Fruit fly (Drosophila melanogaster) whole organism, prepupa: ENCODE results near the gene sing.

Source experiments
- CG10631 ChIP-seq: fragments of 200-800 bp; sonication (Bioruptor generic); optimal IDR thresholded peaks from 2 replicates; lab custom pipeline; 2016; ENCODE audit warnings: missing biosample characterization, missing genetic modification characterization
- CG11762 ChIP-seq: fragments of 200-800 bp; sonication (Bioruptor generic); optimal IDR thresholded peaks from 3 replicates; lab custom pipeline; 2016; ENCODE audit warnings: missing biosample characterization, missing genetic modification characterization; ENCODE audit not compliant: insufficient read depth
- CG11902 ChIP-seq: fragments of 200-800 bp; sonication (Bioruptor generic); optimal IDR thresholded peaks from 3 replicates; lab custom pipeline; 2016; ENCODE audit warnings: missing biosample characterization, missing genetic modification characterization
- CG15336 ChIP-seq: fragments of 200-800 bp; sonication (Bioruptor generic); IDR thresholded peaks from 2 replicates; pipeline ENCODE4 v1.3.6; 2022; ENCODE audit warnings: missing biosample characterization, missing genetic modification characterization
- CG16779 ChIP-seq: fragments of 200-800 bp; sonication (Bioruptor generic); optimal IDR thresholded peaks from 3 replicates; lab custom pipeline; 2017; ENCODE audit warnings: missing biosample characterization, mild to moderate bottlenecking, missing genetic modification characterization
- CG3032 ChIP-seq: fragments of 200-800 bp; optimal IDR thresholded peaks from 2 replicates; lab custom pipeline; 2019; ENCODE audit warnings: missing biosample characterization, mild to moderate bottlenecking, missing genetic modification characterization, moderate library complexity
- CG31627 ChIP-seq: fragments of 200-800 bp; sonication (Bioruptor generic); optimal IDR thresholded peaks from 3 replicates; lab custom pipeline; 2016; ENCODE audit warnings: missing biosample characterization, missing genetic modification characterization
- CG32006 ChIP-seq: fragments of 200-800 bp; sonication (Bioruptor generic); optimal IDR thresholded peaks from 3 replicates; lab custom pipeline; 2017; ENCODE audit warnings: missing biosample characterization, mild to moderate bottlenecking, missing genetic modification characterization
- CG3919 ChIP-seq: fragments of 200-800 bp; sonication (Bioruptor generic); optimal IDR thresholded peaks from 3 replicates; lab custom pipeline; 2016; ENCODE audit warnings: missing biosample characterization, missing genetic modification characterization
- CG4318 ChIP-seq: fragments of 200-800 bp; sonication (Bioruptor generic); optimal IDR thresholded peaks from 3 replicates; lab custom pipeline; 2017; ENCODE audit warnings: missing biosample characterization, mild to moderate bottlenecking, missing genetic modification characterization
- CG6163 ChIP-seq: fragments of 200-800 bp; sonication (Bioruptor generic); IDR thresholded peaks from 3 replicates; pipeline ENCODE4 v1.3.6; 2022; ENCODE audit warnings: missing biosample characterization, missing genetic modification characterization
- CG6276 ChIP-seq: fragments of 200-800 bp; sonication (Bioruptor generic); optimal IDR thresholded peaks from 2 replicates; lab custom pipeline; 2017; ENCODE audit warnings: missing biosample characterization, mild to moderate bottlenecking, missing genetic modification characterization
- CG6792 ChIP-seq: fragments of 200-800 bp; sonication (Bioruptor generic); optimal IDR thresholded peaks from 3 replicates; lab custom pipeline; 2016; ENCODE audit warnings: missing biosample characterization, missing genetic modification characterization
- CG6808 ChIP-seq: fragments of 200-800 bp; sonication (Bioruptor generic); optimal IDR thresholded peaks from 3 replicates; lab custom pipeline; 2017; ENCODE audit warnings: missing biosample characterization, missing genetic modification characterization, mild to moderate bottlenecking, moderate library complexity, missing genetic modification reagents
- CG8119 ChIP-seq: fragments of 200-800 bp; sonication (Bioruptor generic); IDR thresholded peaks from 3 replicates; pipeline ENCODE4 v1.3.6; 2022; ENCODE audit warnings: missing biosample characterization, missing genetic modification characterization
- CG8319 ChIP-seq: fragments of 200-800 bp; sonication (Bioruptor generic); optimal IDR thresholded peaks from 3 replicates; lab custom pipeline; 2016; ENCODE audit warnings: missing biosample characterization, missing genetic modification characterization
- Eip75B ChIP-seq: fragments of 200-800 bp; sonication (Bioruptor generic); optimal IDR thresholded peaks from 3 replicates; lab custom pipeline; 2016; ENCODE audit warnings: missing biosample characterization, missing genetic modification characterization
- Eip78C ChIP-seq: fragments of 200-800 bp; sonication (Bioruptor generic); peaks from one replicate; lab custom pipeline; 2016; ENCODE audit warnings: missing biosample characterization, missing genetic modification characterization
- Ets21C ChIP-seq: fragments of 200-800 bp; sonication (Bioruptor generic); optimal IDR thresholded peaks from 3 replicates; lab custom pipeline; 2016; ENCODE audit warnings: missing biosample characterization, missing genetic modification characterization
- Ets96B ChIP-seq: fragments of 200-800 bp; optimal IDR thresholded peaks from 2 replicates; lab custom pipeline; 2019; ENCODE audit warnings: missing biosample characterization, mild to moderate bottlenecking, missing genetic modification characterization, moderate library complexity
- Gug ChIP-seq: fragments of 200-800 bp; sonication (Bioruptor generic); IDR thresholded peaks from 2 replicates; pipeline ENCODE4 v1.3.6; 2022; ENCODE audit warnings: missing biosample characterization, missing genetic modification characterization
- Hr39 ChIP-seq: fragments of 200-800 bp; sonication (Bioruptor generic); optimal IDR thresholded peaks from 2 replicates; lab custom pipeline; 2016; ENCODE audit warnings: missing biosample characterization, missing genetic modification characterization
- Hr4 ChIP-seq: fragments of 200-800 bp; sonication (Bioruptor generic); optimal IDR thresholded peaks from 3 replicates; lab custom pipeline; 2016; ENCODE audit warnings: missing biosample characterization, missing genetic modification characterization
- Lpt ChIP-seq: fragments of 200-800 bp; sonication (Bioruptor generic); optimal IDR thresholded peaks from 3 replicates; lab custom pipeline; 2016; ENCODE audit warnings: missing biosample characterization, missing genetic modification characterization
- Met ChIP-seq: fragments of 200-800 bp; sonication (Bioruptor generic); optimal IDR thresholded peaks from 3 replicates; lab custom pipeline; 2016; ENCODE audit warnings: missing biosample characterization, missing genetic modification characterization
- OdsH ChIP-seq: fragments of 200-800 bp; sonication (Bioruptor generic); optimal IDR thresholded peaks from 3 replicates; lab custom pipeline; 2016; ENCODE audit warnings: missing biosample characterization, missing genetic modification characterization
- Sox14 ChIP-seq: fragments of 200-800 bp; sonication (Bioruptor generic); optimal IDR thresholded peaks from 3 replicates; lab custom pipeline; 2016; ENCODE audit warnings: missing biosample characterization, missing genetic modification characterization
- Sox15 ChIP-seq: fragments of 200-800 bp; sonication (Bioruptor generic); optimal IDR thresholded peaks from 3 replicates; lab custom pipeline; 2016; ENCODE audit warnings: missing biosample characterization, missing genetic modification characterization
- achi ChIP-seq: fragments of 200-800 bp; sonication (Bioruptor generic); optimal IDR thresholded peaks from 3 replicates; lab custom pipeline; 2016; ENCODE audit warnings: missing biosample characterization, missing genetic modification characterization
- acj6 ChIP-seq: fragments of 200-800 bp; sonication (Bioruptor generic); optimal IDR thresholded peaks from 3 replicates; lab custom pipeline; 2016; ENCODE audit warnings: missing biosample characterization, missing genetic modification characterization
- dac ChIP-seq: fragments of 200-800 bp; sonication (Bioruptor generic); optimal IDR thresholded peaks from 2 replicates; lab custom pipeline; 2017; ENCODE audit warnings: missing biosample characterization, mild to moderate bottlenecking, missing genetic modification characterization
- dsx ChIP-seq: fragments of 200-800 bp; optimal IDR thresholded peaks from 3 replicates; lab custom pipeline; 2019; ENCODE audit warnings: missing biosample characterization, mild to moderate bottlenecking, missing genetic modification characterization, moderate library complexity; ENCODE audit not compliant: poor library complexity, severe bottlenecking
- eg ChIP-seq: fragments of 200-800 bp; sonication (Bioruptor generic); IDR thresholded peaks from 3 replicates; pipeline ENCODE4 v1.3.6; 2022; ENCODE audit warnings: missing biosample characterization, missing genetic modification characterization
- esn ChIP-seq: fragments of 200-800 bp; sonication (Bioruptor generic); optimal IDR thresholded peaks from 2 replicates; lab custom pipeline; 2016; ENCODE audit warnings: missing biosample characterization, mild to moderate bottlenecking, missing genetic modification characterization, moderate library complexity
- fd59A ChIP-seq: fragments of 200-800 bp; sonication (Bioruptor generic); optimal IDR thresholded peaks from 2 replicates; lab custom pipeline; 2017; ENCODE audit warnings: missing biosample characterization, mild to moderate bottlenecking, missing genetic modification characterization, missing genetic modification reagents
- fd85E ChIP-seq: fragments of 200-800 bp; sonication (Bioruptor generic); optimal IDR thresholded peaks from 3 replicates; lab custom pipeline; 2016; ENCODE audit warnings: missing biosample characterization, missing genetic modification characterization
- fkh ChIP-seq: fragments of 200-800 bp; sonication (Bioruptor generic); optimal IDR thresholded peaks from 3 replicates; lab custom pipeline; 2017; ENCODE audit warnings: missing biosample characterization, mild to moderate bottlenecking, missing genetic modification characterization, moderate library complexity
- net ChIP-seq: fragments of 200-800 bp; sonication (Bioruptor generic); optimal IDR thresholded peaks from 3 replicates; lab custom pipeline; 2016; ENCODE audit warnings: missing biosample characterization, missing genetic modification characterization
- pdm3 ChIP-seq: fragments of 200-800 bp; sonication (Bioruptor generic); optimal IDR thresholded peaks from 3 replicates; lab custom pipeline; 2016; ENCODE audit warnings: missing biosample characterization, missing genetic modification characterization
- salr ChIP-seq, 2 experiments: fragments of 200-800 bp; sonication (Bioruptor generic); optimal IDR thresholded peaks; 3 replicates each; lab custom pipeline; 2016 to 2018; ENCODE audit warnings: missing biosample characterization in 2 of 2, missing genetic modification characterization in 2 of 2, mild to moderate bottlenecking in 1 of 2
- spab ChIP-seq: fragments of 200-800 bp; sonication (Bioruptor generic); optimal IDR thresholded peaks from 2 replicates; lab custom pipeline; 2017; ENCODE audit warnings: missing biosample characterization, mild to moderate bottlenecking, missing genetic modification characterization, missing genetic modification reagents
- svp ChIP-seq: fragments of 200-800 bp; sonication (Bioruptor generic); peaks from one replicate; lab custom pipeline; 2016; ENCODE audit warnings: missing biosample characterization, missing genetic modification characterization
- topi ChIP-seq: fragments of 200-800 bp; sonication (Bioruptor generic); optimal IDR thresholded peaks from 3 replicates; lab custom pipeline; 2016; ENCODE audit warnings: missing biosample characterization, missing genetic modification characterization

Gene sing

dm6 chrX:16689966-16690365, 10.9 kb downstream of the sing start:
- TF ChIP-seq Eip78C (GFP tag; lab: Kevin White, UChicago) (peak; percentile 37), fkh (GFP tag; lab: Kevin White, UChicago) (no peak), CG6163 (GFP tag; lab: Robert Waterston, UW) (0 out of 3 replicates have a peak, but pooled peaks have one; percentile 6), CG8119 (peak; percentile 51; the same call in 1 of the 3 replicates), Ets96B (tag; lab: Kevin White, UChicago) (peak; percentile 10), svp (GFP tag; lab: Kevin White, UChicago) (peak; percentile 9), fd59A (GFP tag; lab: Kevin White, UChicago) (no peak), CG3032 (tag; lab: Kevin White, UChicago) (peak; percentile 5), dsx (GFP tag; lab: Kevin White, UChicago) (peak; percentile 30)

- TF ChIP-seq CG10631 (GFP tag; lab: Kevin White, UChicago), result peak; percentile 36
- TF ChIP-seq pdm3 (GFP tag; lab: Kevin White, UChicago), result peak; percentile 43
- TF ChIP-seq Lpt (GFP tag; lab: Kevin White, UChicago), result peak; percentile 17
- peak; percentile 16; the same call in 1 of the 2 replicates for TF ChIP-seq Gug
- peak; percentile 47 for TF ChIP-seq CG3919 (GFP tag; lab: Kevin White, UChicago)
- TF ChIP-seq Ets21C (GFP tag; lab: Kevin White, UChicago), result no peak
- peak; percentile 21 for TF ChIP-seq acj6 (GFP tag; lab: Kevin White, UChicago)
- peak; percentile 13 for TF ChIP-seq CG6808 (GFP tag; lab: Kevin White, UChicago)
- peak; percentile 25 for TF ChIP-seq Eip75B (GFP tag; lab: Kevin White, UChicago)
- no peak for TF ChIP-seq CG31627
- peak; percentile 72 for TF ChIP-seq Eip78C (GFP tag; lab: Kevin White, UChicago)
- TF ChIP-seq CG6792, result no peak
- TF ChIP-seq Sox14 (GFP tag; lab: Kevin White, UChicago), result peak; percentile 33
- TF ChIP-seq OdsH (GFP tag; lab: Kevin White, UChicago), result peak; percentile 15
- peak; percentile 48; the same call in 1 of the 2 replicates for TF ChIP-seq CG15336 (GFP tag; lab: Robert Waterston, UW)
- TF ChIP-seq Hr4 (GFP tag; lab: Kevin White, UChicago), result peak; percentile 24
- peak; percentile 39 for TF ChIP-seq Ets96B (tag; lab: Kevin White, UChicago)
- TF ChIP-seq CG8319 (GFP tag; lab: Kevin White, UChicago), result no peak
- peak; percentile 49; the same call in 1 of the 3 replicates for TF ChIP-seq CG6163 (GFP tag; lab: Robert Waterston, UW)
- TF ChIP-seq CG32006 (GFP tag; lab: Kevin White, UChicago), result peak; percentile 17
- peak; percentile 6 for TF ChIP-seq fd59A (GFP tag; lab: Kevin White, UChicago)
- TF ChIP-seq salr (GFP tag; optimal IDR thresholded peaks at IDR 0.05; lab: Kevin White, UChicago), result no peak
- TF ChIP-seq achi, result peak; percentile 44
- TF ChIP-seq CG3032 (tag; lab: Kevin White, UChicago), result no peak
Observed at dm6 chrX:16690499-16690898, 11.4 kb downstream of the sing start.

- peak; percentile 78 for TF ChIP-seq acj6 (GFP tag; lab: Kevin White, UChicago)
- peak; percentile 51 for TF ChIP-seq CG11902
- peak; percentile 34 for TF ChIP-seq spab
- TF ChIP-seq Met (GFP tag; lab: Kevin White, UChicago), result peak; percentile 58
- TF ChIP-seq salr (GFP tag; optimal IDR thresholded peaks at IDR 0.05; lab: Kevin White, UChicago), result peak; percentile 33 to 70
- peak; percentile 68 for TF ChIP-seq dac
- peak; percentile 86 for TF ChIP-seq Gug
- peak; percentile 41 for TF ChIP-seq CG11762 (GFP tag; lab: Kevin White, UChicago)
- TF ChIP-seq CG3032 (tag; lab: Kevin White, UChicago), result peak; percentile 55
- TF ChIP-seq CG6163 (GFP tag; lab: Robert Waterston, UW), result peak; percentile 87
- peak; percentile 53 for TF ChIP-seq Ets96B (tag; lab: Kevin White, UChicago)
- peak; percentile 57 for TF ChIP-seq svp (GFP tag; lab: Kevin White, UChicago)
- peak; percentile 51 for TF ChIP-seq CG16779 (tag; lab: Kevin White, UChicago)
- TF ChIP-seq eg (GFP tag; lab: Robert Waterston, UW), result peak; percentile 94
- peak; percentile 80 for TF ChIP-seq CG31627
- peak; percentile 79 for TF ChIP-seq CG6276
- TF ChIP-seq esn (GFP tag; lab: Kevin White, UChicago), result peak; percentile 65
- TF ChIP-seq CG6792, result peak; percentile 61
- peak; percentile 39 for TF ChIP-seq CG8319 (GFP tag; lab: Kevin White, UChicago)
- TF ChIP-seq Hr39, result peak; percentile 81
- TF ChIP-seq Sox14 (GFP tag; lab: Kevin White, UChicago), result peak; percentile 80
- TF ChIP-seq Ets21C (GFP tag; lab: Kevin White, UChicago), result peak; percentile 56
- TF ChIP-seq pdm3 (GFP tag; lab: Kevin White, UChicago), result peak; percentile 79
- peak; percentile 78 for TF ChIP-seq CG3919 (GFP tag; lab: Kevin White, UChicago)
- peak; percentile 60 for TF ChIP-seq CG4318 (GFP tag; lab: Kevin White, UChicago)
- TF ChIP-seq CG32006 (GFP tag; lab: Kevin White, UChicago), result peak; percentile 84
- TF ChIP-seq Eip78C (GFP tag; lab: Kevin White, UChicago), result peak; percentile 93
- no peak for TF ChIP-seq fd85E (GFP tag; lab: Kevin White, UChicago)
- TF ChIP-seq CG8119, result peak; percentile 85
- TF ChIP-seq Sox15 (GFP tag; lab: Kevin White, UChicago), result peak; percentile 59
- peak; percentile 50 for TF ChIP-seq dsx (GFP tag; lab: Kevin White, UChicago)
- TF ChIP-seq net (GFP tag; lab: Kevin White, UChicago), result peak; percentile 76
- TF ChIP-seq fd59A (GFP tag; lab: Kevin White, UChicago), result peak; percentile 57
- TF ChIP-seq topi (GFP tag; lab: Kevin White, UChicago), result peak; percentile 73
Observed at dm6 chrX:16691440-16691839, 12.3 kb downstream of the sing start.
